Fruit fly (Drosophila melanogaster) whole organism: ENCODE measurements around the gene CG4686.

ENCODE experiments used
- CG8478 ChIP-seq: fragments of >200 bp; optimal IDR thresholded peaks from 2 replicates; lab custom pipeline; 2018; ENCODE audit warnings: inconsistent platforms
- Dll ChIP-seq: fragments of >200 bp; optimal IDR thresholded peaks from 2 replicates; lab custom pipeline; 2017
- EcR ChIP-seq, 2 experiments: fragments of >200 bp; optimal IDR thresholded peaks; 2 replicates each; lab custom pipeline; 2017; ENCODE audit warnings: missing biosample characterization in 2 of 2, missing genetic modification characterization in 2 of 2, missing genetic modification reagents in 2 of 2
- pan ChIP-seq: fragments of >200 bp; optimal IDR thresholded peaks from 2 replicates; lab custom pipeline; 2017
- psq ChIP-seq: fragments of >200 bp; optimal IDR thresholded peaks from 2 replicates; lab custom pipeline; 2017
- usp ChIP-seq: fragments of >200 bp; optimal IDR thresholded peaks from 2 replicates; lab custom pipeline; 2017; ENCODE audit warnings: missing biosample characterization, missing genetic modification characterization, mixed read lengths

The CG4686 gene

dm6 chr3R:19902328-19902727, 38.0 kb downstream of the CG4686 start:
- TF ChIP-seq psq (lab: Kevin White, UChicago) (no peak), CG8478 (no peak), EcR (GFP tag; optimal IDR thresholded peaks at IDR 0.05; lab: Kevin White, UChicago) (no peak), pan (lab: Kevin White, UChicago) (no peak), Dll (lab: Kevin White, UChicago) (no peak), usp (GFP tag; lab: Kevin White, UChicago) (no peak)

DNA sequence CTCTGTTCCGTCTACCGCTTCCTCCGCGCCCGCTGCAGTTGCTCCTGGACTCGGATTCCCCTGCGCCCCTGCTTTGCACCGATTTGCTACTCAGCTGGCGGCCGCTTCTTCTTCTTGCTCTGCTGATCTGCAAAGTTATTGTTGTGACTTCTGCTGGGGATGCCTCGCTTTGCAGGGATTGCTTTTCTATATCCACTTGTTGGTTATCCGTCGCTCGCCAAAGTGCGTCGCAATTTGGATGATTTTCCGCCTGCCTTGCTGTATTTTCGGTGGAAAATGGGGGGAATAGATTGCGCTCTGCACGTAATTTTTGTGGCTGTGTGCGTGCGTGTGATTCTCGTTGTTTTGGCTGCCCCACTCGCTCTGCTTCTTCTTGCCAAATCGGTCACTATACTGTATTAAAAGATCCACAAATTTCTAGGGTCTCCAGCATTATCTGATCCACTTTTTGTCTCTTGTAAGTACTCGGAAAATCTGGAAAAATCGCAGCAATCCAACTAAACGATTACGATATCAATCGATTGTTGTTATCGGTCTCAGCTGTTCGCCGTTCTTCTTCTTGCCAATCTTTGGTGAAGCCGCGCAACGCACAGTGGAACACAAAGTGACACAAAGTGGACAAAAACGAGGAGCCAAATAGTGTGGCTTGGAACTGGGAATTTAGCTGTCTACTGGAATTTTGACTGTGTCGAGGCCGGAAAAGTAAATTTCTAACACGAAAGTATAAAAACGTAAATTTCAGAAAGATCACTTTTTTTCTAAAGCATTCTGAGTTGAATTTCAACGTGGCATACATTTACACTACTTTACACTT, 38.8 kb downstream of the CG4686 start, which contains the start of gene ClpX:
TSS of gene ClpX (minus strand) at position 764 of the 814 bp plus-strand sequence.
- TF ChIP-seq Dll (lab: Kevin White, UChicago) = no peak
- TF ChIP-seq usp (GFP tag; lab: Kevin White, UChicago) = no peak
- TF ChIP-seq CG8478 = no peak
- TF ChIP-seq psq (lab: Kevin White, UChicago) = no peak
- TF ChIP-seq pan (lab: Kevin White, UChicago) = no peak
- no peak for TF ChIP-seq EcR (GFP tag; optimal IDR thresholded peaks at IDR 0.05; lab: Kevin White, UChicago)

- TF ChIP-seq EcR (GFP tag; optimal IDR thresholded peaks at IDR 0.05; lab: Kevin White, UChicago) = no peak
- no peak for TF ChIP-seq usp (GFP tag; lab: Kevin White, UChicago)
- no peak for TF ChIP-seq psq (lab: Kevin White, UChicago)
- no peak for TF ChIP-seq pan (lab: Kevin White, UChicago)
- no peak for TF ChIP-seq Dll (lab: Kevin White, UChicago)
- no peak for TF ChIP-seq CG8478
These were observed 40.6 kb downstream of the CG4686 start, which contains the start of the genes Surf6 and RhoGAP92B for dm6 chr3R:19904865-19905373. TSS of gene Surf6 (minus strand) at chr3R:19904868. TSS of gene RhoGAP92B (plus strand) at chr3R:19905164.

- TF ChIP-seq Dll (lab: Kevin White, UChicago) = no peak
- TF ChIP-seq CG8478 = no peak
- no peak for TF ChIP-seq psq (lab: Kevin White, UChicago)
- no peak for TF ChIP-seq usp (GFP tag; lab: Kevin White, UChicago)
- no peak for TF ChIP-seq pan (lab: Kevin White, UChicago)
- no peak for TF ChIP-seq EcR (GFP tag; optimal IDR thresholded peaks at IDR 0.05; lab: Kevin White, UChicago)
These were observed 41.7 kb downstream of the CG4686 start for dm6 chr3R:19905932-19906439.

dm6 chr3R:19908863-19909343, 44.6 kb downstream of the CG4686 start:
- no peak for TF ChIP-seq EcR (GFP tag; optimal IDR thresholded peaks at IDR 0.05; lab: Kevin White, UChicago)

DNA sequence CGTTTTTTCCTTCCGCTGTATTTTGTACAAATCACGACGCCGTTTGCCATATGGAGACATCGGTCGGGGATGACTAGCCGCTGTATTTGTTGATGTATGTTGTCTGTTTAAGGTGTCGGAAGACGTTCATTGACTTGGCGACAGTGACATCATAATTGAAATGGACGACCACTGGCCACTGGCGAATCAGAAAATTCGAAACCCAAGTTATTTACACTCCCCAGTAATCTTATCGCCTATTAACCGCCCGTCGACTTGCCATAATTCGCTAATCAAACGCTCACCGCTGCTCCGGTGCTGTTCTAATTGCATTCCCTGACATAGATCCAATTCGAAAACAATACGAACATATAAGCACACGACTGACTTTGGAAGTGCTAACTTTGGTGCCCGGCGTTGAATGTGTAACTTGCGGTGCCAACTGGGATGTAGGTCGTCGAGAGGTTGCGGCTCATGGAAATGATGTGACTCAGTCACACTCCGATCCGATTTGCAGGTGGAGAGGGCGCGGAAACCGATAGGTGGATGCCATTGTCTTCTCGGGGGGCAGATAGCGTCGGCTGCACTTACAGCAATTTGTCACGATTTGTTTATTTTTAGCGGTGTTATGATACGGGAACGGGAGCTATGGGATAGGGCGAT, 45.4 kb downstream of the CG4686 start:
- TF ChIP-seq pan (lab: Kevin White, UChicago) = no peak

DNA sequence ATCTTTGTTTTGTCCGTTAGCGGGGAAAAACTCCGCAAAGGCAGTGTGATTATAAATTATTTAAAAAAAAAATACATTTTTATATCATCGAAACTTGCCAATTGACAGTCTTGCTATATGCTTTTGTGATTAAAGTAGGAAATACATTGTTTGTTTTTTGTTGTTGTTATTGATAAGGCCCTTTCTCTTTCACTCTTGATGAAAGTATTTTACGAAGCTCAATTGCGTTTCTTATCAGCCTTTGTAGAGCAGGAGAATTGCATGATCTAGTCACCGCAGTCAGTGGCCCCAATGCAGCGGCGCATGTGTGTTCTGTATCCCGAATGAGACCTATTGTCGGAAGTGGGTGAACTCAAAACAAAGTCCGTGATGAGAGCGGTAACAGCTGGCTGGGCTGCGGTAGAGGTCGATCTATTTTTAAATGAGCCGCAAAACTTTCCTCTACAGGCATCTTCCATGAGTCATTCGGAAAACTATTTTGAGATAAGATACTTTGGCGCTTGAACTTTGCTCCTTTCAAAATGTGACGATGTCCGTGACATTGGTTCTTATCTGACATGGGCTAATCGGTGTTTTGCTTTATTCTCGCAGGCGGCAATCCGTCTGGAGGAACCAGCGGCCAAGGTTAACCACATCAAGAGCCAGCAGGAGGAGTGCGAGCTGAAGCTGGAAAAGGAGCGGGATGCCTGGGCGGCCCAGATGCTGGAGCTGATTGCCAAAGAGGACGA, 46.2 kb downstream of the CG4686 start:
- TF ChIP-seq EcR (GFP tag; optimal IDR thresholded peaks at IDR 0.05; lab: Kevin White, UChicago) (no peak), Dll (lab: Kevin White, UChicago) (no peak), psq (lab: Kevin White, UChicago) (no peak), pan (lab: Kevin White, UChicago) (no peak), usp (GFP tag; lab: Kevin White, UChicago) (no peak), CG8478 (no peak)

DNA sequence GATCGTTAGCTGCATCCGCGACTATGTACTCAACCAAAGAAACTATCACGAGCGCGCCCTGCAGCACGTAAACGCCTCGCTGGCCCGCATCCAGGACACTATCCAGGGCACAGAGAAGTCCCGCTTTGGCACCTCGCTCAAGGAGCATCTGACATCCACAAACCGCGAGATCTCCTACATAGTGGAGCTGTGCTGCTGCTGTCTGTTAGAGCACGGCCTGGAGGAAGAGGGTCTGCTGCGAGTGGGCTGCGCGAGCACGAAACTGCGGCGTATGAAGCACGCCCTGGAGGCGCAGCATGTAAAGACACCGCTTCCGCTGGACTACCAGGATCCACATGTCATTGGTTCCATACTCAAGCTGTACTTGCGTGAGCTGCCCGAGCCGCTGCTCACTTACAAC, 46.7 kb downstream of the CG4686 start:
- no peak for TF ChIP-seq psq (lab: Kevin White, UChicago)
- no peak for TF ChIP-seq usp (GFP tag; lab: Kevin White, UChicago)
- TF ChIP-seq pan (lab: Kevin White, UChicago) = no peak
- TF ChIP-seq EcR (GFP tag; optimal IDR thresholded peaks at IDR 0.05; lab: Kevin White, UChicago) = no peak
- TF ChIP-seq Dll (lab: Kevin White, UChicago) = no peak
- TF ChIP-seq CG8478 = no peak

- no peak for TF ChIP-seq usp (GFP tag; lab: Kevin White, UChicago)
- TF ChIP-seq Dll (lab: Kevin White, UChicago) = no peak
- TF ChIP-seq EcR (GFP tag; optimal IDR thresholded peaks at IDR 0.05; lab: Kevin White, UChicago) = no peak
- no peak for TF ChIP-seq pan (lab: Kevin White, UChicago)
- TF ChIP-seq psq (lab: Kevin White, UChicago) = no peak
- TF ChIP-seq CG8478 = no peak
These were observed 51.0 kb downstream of the CG4686 start, which contains the start of the genes Xport-A and Xport-B for dm6 chr3R:19915312-19915711. TSS of gene Xport-A (minus strand) at chr3R:19915412. TSS of gene Xport-B (minus strand) at chr3R:19915412.
